Worm (Caenorhabditis elegans) whole organism, early embryonic: ENCODE data around the gene lgc-54.

Experiments used
- ama-1 ChIP-seq: fragments of 150-350 bp; optimal IDR thresholded peaks from 2 replicates; lab custom pipeline; 2014
- ets-7 ChIP-seq: sonication (generic microtip); optimal IDR thresholded peaks from 2 replicates; lab custom pipeline; 2016; ENCODE audit warnings: missing genotype, missing genetic modification characterization, missing compliant biosample characterization
- flt-1 ChIP-seq: fragments of 200-800 bp; sonication (Bioruptor generic); IDR thresholded peaks from 2 replicates; pipeline ENCODE4 v1.3.6; 2022; ENCODE audit warnings: missing genetic modification characterization, missing compliant biosample characterization
- hnd-1 ChIP-seq: sonication (generic microtip); optimal IDR thresholded peaks from 2 replicates; lab custom pipeline; 2016; ENCODE audit warnings: missing genetic modification characterization, missing compliant biosample characterization
- pes-1 ChIP-seq: fragments of 200-800 bp; sonication (Bioruptor generic); IDR thresholded peaks from 2 replicates; pipeline ENCODE4 v1.3.6; 2022; ENCODE audit warnings: missing genetic modification reagents, missing genetic modification characterization, missing compliant biosample characterization
- sea-1 ChIP-seq: fragments of 200-800 bp; sonication (Bioruptor generic); conservative IDR thresholded peaks from 2 replicates; pipeline ENCODE4 v1.3.6; 2022; ENCODE audit warnings: missing genetic modification characterization, missing compliant biosample characterization
- tbx-11 ChIP-seq: fragments of 200-800 bp; sonication (Bioruptor generic); IDR thresholded peaks from 2 replicates; pipeline ENCODE4 v1.3.6; 2022; ENCODE audit warnings: missing genetic modification characterization, missing compliant biosample characterization
- tbx-37 ChIP-seq: fragments of 200-800 bp; sonication (Bioruptor generic); conservative IDR thresholded peaks from 2 replicates; pipeline ENCODE4 v1.3.6; 2022; ENCODE audit warnings: missing genetic modification reagents, missing genetic modification characterization, missing compliant biosample characterization
- tra-4 ChIP-seq: sonication (generic microtip); optimal IDR thresholded peaks from 2 replicates; lab custom pipeline; 2017; ENCODE audit warnings: missing genetic modification characterization, missing compliant biosample characterization

DNA sequence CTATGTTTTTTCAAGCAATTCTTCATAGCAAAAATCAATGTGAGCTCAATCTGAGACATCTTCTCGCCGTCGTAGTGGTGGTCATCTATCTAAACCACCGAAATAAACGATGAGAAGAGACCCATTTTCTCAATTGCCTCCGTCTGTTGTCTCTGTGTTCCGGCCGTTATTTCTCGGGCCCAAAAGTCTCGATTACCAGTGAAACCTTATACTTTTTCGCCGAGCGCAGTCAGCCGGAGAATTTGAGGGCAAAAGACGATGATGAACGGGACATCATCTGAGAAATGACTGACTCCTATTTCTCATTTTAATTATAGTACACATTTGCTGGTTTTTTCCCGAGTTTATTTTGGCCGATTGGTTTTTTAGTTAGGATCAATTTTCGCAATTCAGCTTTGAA, 29.4 kb upstream of the lgc-54 start:
- TF ChIP-seq ama-1 (lab: Kevin White, UChicago) (no peak), sea-1 (GFP tag; lab: Robert Waterston, UW) (no peak), tra-4 (tag; lab: Kevin White, UChicago) (no peak), tbx-37 (GFP tag; lab: Robert Waterston, UW) (no peak), tbx-11 (GFP tag; lab: Robert Waterston, UW) (no peak), flt-1 (GFP tag; lab: Robert Waterston, UW) (no peak), ets-7 (tag; lab: Kevin White, UChicago) (no peak), hnd-1 (no peak), pes-1 (no peak)
